Worm (Caenorhabditis elegans) whole organism, young adult: Measurements from ENCODE around the gene C46G7.1.
A peak's percentile ranks its signal among the peaks of the same experiment; 100 is the strongest.

Experiments
- B0035.1 ChIP-seq: sonication (generic microtip); optimal IDR thresholded peaks from 2 replicates; lab custom pipeline; 2016; ENCODE audit warnings: missing genetic modification characterization, mild to moderate bottlenecking, missing compliant biosample characterization, missing genotype, missing genetic modification reagents
- B0336.3 ChIP-seq: fragments of 200-800 bp; sonication (Bioruptor generic); IDR thresholded peaks from 2 replicates; pipeline ENCODE4 v1.3.6; 2022; ENCODE audit warnings: missing genetic modification characterization, missing compliant biosample characterization
- F37B4.10 ChIP-seq: fragments of 200-800 bp; sonication (Bioruptor generic); IDR thresholded peaks from 2 replicates; pipeline ENCODE4 v1.3.6; 2022; ENCODE audit warnings: missing genetic modification characterization, missing compliant biosample characterization
- K11D2.4 ChIP-seq: fragments of 200-800 bp; sonication (Bioruptor generic); IDR thresholded peaks from 2 replicates; pipeline ENCODE4 v1.3.6; 2022; ENCODE audit warnings: missing genetic modification reagents, missing genetic modification characterization, missing compliant biosample characterization
- Y56A3A.18 ChIP-seq: fragments of 200-800 bp; sonication (Bioruptor generic); IDR thresholded peaks from 2 replicates; pipeline ENCODE4 v1.3.6; 2022; ENCODE audit warnings: missing genetic modification reagents, missing genetic modification characterization, missing compliant biosample characterization
- Y95B8A.8 ChIP-seq: fragments of 200-800 bp; sonication (Bioruptor generic); IDR thresholded peaks from 2 replicates; pipeline ENCODE4 v1.3.6; 2022; ENCODE audit warnings: missing genetic modification reagents, missing genetic modification characterization, missing compliant biosample characterization
- attf-6 ChIP-seq: fragments of 200-800 bp; sonication (Bioruptor generic); IDR thresholded peaks from 2 replicates; pipeline ENCODE4 v1.3.6; 2022; ENCODE audit warnings: missing genetic modification reagents, missing genetic modification characterization, missing compliant biosample characterization
- cebp-1 ChIP-seq, 2 experiments: fragments of 200-800 bp in 1 of 2; sonication (Bioruptor generic) in 1 of 2; sonication (generic microtip) in 1 of 2; IDR thresholded peaks in 1 of 2; optimal IDR thresholded peaks in 1 of 2; 2 replicates each; pipeline versions ENCODE4 v1.3.6 to Lab custom; 2017 to 2022; ENCODE audit warnings: missing compliant biosample characterization in 2 of 2, missing genetic modification characterization in 2 of 2, mild to moderate bottlenecking in 1 of 2, missing genetic modification reagents in 1 of 2, moderate library complexity in 1 of 2
- ceh-100 ChIP-seq: fragments of 200-800 bp; sonication (Bioruptor generic); IDR thresholded peaks from 2 replicates; pipeline ENCODE4 v1.3.6; 2022; ENCODE audit warnings: missing genetic modification reagents, missing genetic modification characterization, missing compliant biosample characterization
- ceh-27 ChIP-seq: fragments of 200-800 bp; sonication (Bioruptor generic); optimal IDR thresholded peaks from 2 replicates; lab custom pipeline; 2018; ENCODE audit warnings: mild to moderate bottlenecking, missing genetic modification characterization, moderate library complexity, missing compliant biosample characterization
- ceh-91 ChIP-seq: fragments of 200-800 bp; sonication (Bioruptor generic); IDR thresholded peaks from 2 replicates; pipeline ENCODE4 v1.3.6; 2022; ENCODE audit warnings: missing genetic modification reagents, missing genetic modification characterization, missing compliant biosample characterization
- egl-18 ChIP-seq: fragments of 200-800 bp; sonication (Bioruptor generic); IDR thresholded peaks from 2 replicates; pipeline ENCODE4 v1.3.6; 2022; ENCODE audit warnings: missing genetic modification reagents, missing genetic modification characterization, missing compliant biosample characterization
- hmg-1.2 ChIP-seq: fragments of 200-800 bp; sonication (Bioruptor generic); IDR thresholded peaks from 2 replicates; pipeline ENCODE4 v1.3.6; 2022; ENCODE audit warnings: missing genetic modification reagents, missing genetic modification characterization, missing compliant biosample characterization
- hsf-1 ChIP-seq: fragments of 200-800 bp; sonication (Bioruptor generic); IDR thresholded peaks from 2 replicates; pipeline ENCODE4 v1.3.6; 2022; ENCODE audit warnings: missing genetic modification reagents, missing genetic modification characterization, missing compliant biosample characterization
- lag-1 ChIP-seq: fragments of 200-800 bp; sonication (Bioruptor generic); IDR thresholded peaks from 2 replicates; pipeline ENCODE4 v1.3.6; 2022; ENCODE audit warnings: missing genetic modification reagents, missing genetic modification characterization, missing compliant biosample characterization
- let-607 ChIP-seq, 2 experiments: fragments of 200-800 bp in 1 of 2; sonication (Bioruptor generic) in 1 of 2; sonication (generic microtip) in 1 of 2; optimal IDR thresholded peaks; 2 replicates each; lab custom pipeline; 2016 to 2018; ENCODE audit warnings: mild to moderate bottlenecking in 2 of 2, missing compliant biosample characterization in 2 of 2, missing genetic modification characterization in 2 of 2, moderate library complexity in 2 of 2, missing genotype in 1 of 2
- lin-35 ChIP-seq, 3 experiments: fragments of 150-350 bp in 2 of 3; sonication (generic microtip) in 1 of 3; optimal IDR thresholded peaks; 2 replicates each; lab custom pipeline; 2014 to 2018; ENCODE audit warnings: missing biosample characterization in 3 of 3, missing genetic modification characterization in 3 of 3, missing genetic modification reagents in 3 of 3
- lin-40 ChIP-seq: sonication (generic microtip); optimal IDR thresholded peaks from 2 replicates; lab custom pipeline; 2016; ENCODE audit warnings: missing genetic modification characterization, mild to moderate bottlenecking, missing compliant biosample characterization, missing genotype, missing genetic modification reagents
- lir-1 ChIP-seq: fragments of 200-800 bp; sonication (Bioruptor generic); conservative IDR thresholded peaks from 2 replicates; pipeline ENCODE4 v1.3.6; 2022; ENCODE audit warnings: missing genetic modification reagents, missing genetic modification characterization, missing compliant biosample characterization
- madf-10 ChIP-seq: sonication (generic microtip); optimal IDR thresholded peaks from 2 replicates; lab custom pipeline; 2016; ENCODE audit warnings: mild to moderate bottlenecking, missing genetic modification characterization, missing compliant biosample characterization
- nfya-1 ChIP-seq: sonication (generic microtip); optimal IDR thresholded peaks from 2 replicates; lab custom pipeline; 2017; ENCODE audit warnings: antibody characterized with exemption, missing compliant biosample characterization, missing genetic modification characterization, borderline replicate concordance; ENCODE audit not compliant: insufficient read depth
- nfyb-1 ChIP-seq: fragments of 200-800 bp; sonication (Bioruptor generic); IDR thresholded peaks from 2 replicates; pipeline ENCODE4 v1.3.6; 2022; ENCODE audit warnings: missing genetic modification reagents, missing genetic modification characterization, missing compliant biosample characterization
- nhr-80 ChIP-seq: sonication (generic microtip); optimal IDR thresholded peaks from 2 replicates; lab custom pipeline; 2016; ENCODE audit warnings: missing genetic modification characterization, missing compliant biosample characterization
- nhr-90 ChIP-seq: sonication (generic microtip); optimal IDR thresholded peaks from 2 replicates; lab custom pipeline; 2016; ENCODE audit warnings: missing genotype, mild to moderate bottlenecking, missing genetic modification characterization, missing compliant biosample characterization
- rpc-1 ChIP-seq, 2 experiments: fragments of 150-350 bp in 1 of 2; sonication (generic microtip) in 1 of 2; optimal IDR thresholded peaks; 2 replicates each; lab custom pipeline; 2014 to 2018; ENCODE audit warnings: missing biosample characterization in 1 of 2, missing genetic modification characterization in 1 of 2, missing genetic modification reagents in 1 of 2, missing genotype in 1 of 2
- somi-1 ChIP-seq: fragments of 200-800 bp; sonication (Bioruptor generic); optimal IDR thresholded peaks from 2 replicates; lab custom pipeline; 2018; ENCODE audit warnings: mild to moderate bottlenecking, missing genetic modification characterization, missing compliant biosample characterization
- tbp1 ChIP-seq: fragments of 200-800 bp; sonication (Bioruptor generic); optimal IDR thresholded peaks from 2 replicates; lab custom pipeline; 2018; ENCODE audit warnings: mild to moderate bottlenecking, missing genetic modification characterization, missing compliant biosample characterization
- tbx-9 ChIP-seq: sonication (generic microtip); optimal IDR thresholded peaks from 2 replicates; lab custom pipeline; 2016; ENCODE audit warnings: borderline replicate concordance, missing genetic modification characterization, inconsistent platforms, missing compliant biosample characterization
- ztf-26 ChIP-seq: sonication (generic microtip); optimal IDR thresholded peaks from 2 replicates; lab custom pipeline; 2017; ENCODE audit warnings: missing genetic modification characterization, missing compliant biosample characterization

Gene C46G7.1

DNA sequence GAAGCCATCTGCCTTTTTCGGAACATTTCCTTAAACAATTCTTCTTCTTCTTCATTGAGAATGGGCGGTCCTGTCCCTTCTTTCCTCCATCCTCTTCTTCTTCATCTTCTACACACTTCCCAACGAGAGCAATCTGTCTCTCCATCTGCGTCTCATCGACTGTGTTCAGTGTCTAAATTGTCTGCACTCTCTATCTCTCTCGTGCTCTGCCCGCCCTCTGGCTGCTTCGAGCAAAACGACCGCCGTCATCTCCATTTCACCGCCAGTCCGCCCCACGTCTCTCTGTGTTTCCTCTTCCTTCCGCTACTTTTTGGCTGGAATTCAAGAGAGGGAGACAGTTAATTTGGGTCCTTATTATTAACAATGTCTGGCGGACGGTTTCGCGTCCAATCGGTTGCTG, 35.6 kb downstream of the C46G7.1 start:
- no peak for TF ChIP-seq cebp-1 (GFP tag; IDR thresholded peaks at IDR 0.05; lab: Robert Waterston, UW)
- peak; percentile 18 for TF ChIP-seq cebp-1 (tag; optimal IDR thresholded peaks at IDR 0.05; lab: Kevin White, UChicago)
- peak; percentile 87 for TF ChIP-seq hmg-1.2
- TF ChIP-seq K11D2.4, result no peak
- no peak for TF ChIP-seq ztf-26 (tag; lab: Kevin White, UChicago)
- TF ChIP-seq lin-40 (tag; lab: Kevin White, UChicago), result no peak
- TF ChIP-seq ceh-27 (GFP tag; lab: Kevin White, UChicago), result peak; percentile 19
- no peak for TF ChIP-seq tbx-9 (tag; lab: Kevin White, UChicago)
- no peak for TF ChIP-seq B0336.3
- peak; percentile 28 for TF ChIP-seq nhr-80 (tag; lab: Kevin White, UChicago)
- TF ChIP-seq, all 124 proteins: peak for 4

DNA sequence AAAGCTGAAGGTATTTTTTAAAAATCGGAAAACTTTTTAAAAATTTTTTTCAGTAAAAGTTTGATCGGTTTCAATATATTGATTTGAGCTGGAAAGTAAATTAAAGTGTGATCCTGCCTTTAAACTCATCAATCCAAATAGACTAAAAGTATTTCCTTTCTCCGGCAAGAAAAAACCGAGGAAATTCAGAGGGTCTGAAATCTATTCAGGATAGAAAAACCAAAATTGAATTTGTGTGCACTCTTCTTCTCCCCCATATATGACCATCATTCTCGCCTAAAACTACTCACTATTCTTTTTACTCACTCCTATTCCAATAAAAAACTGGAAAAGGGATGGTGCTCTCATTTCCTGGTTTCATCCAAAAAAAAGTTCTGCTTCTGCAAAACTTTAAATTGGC, 37.0 kb downstream of the C46G7.1 start:
- TF ChIP-seq madf-10, result no peak
- TF ChIP-seq attf-6 (GFP tag; lab: Robert Waterston, UW), result no peak
- TF ChIP-seq nhr-90 (tag; lab: Kevin White, UChicago), result no peak
- no peak for TF ChIP-seq K11D2.4

ce11 chrIV:6059702-6060101, 41.9 kb downstream of the C46G7.1 start:
- TF ChIP-seq nfya-1 (no peak), rpc-1 (optimal IDR thresholded peaks at IDR 0.05; lab: Kevin White, UChicago) (no peak), rpc-1 (tag; optimal IDR thresholded peaks at IDR 0.05; lab: Kevin White, UChicago) (no peak), ceh-100 (GFP tag; lab: Robert Waterston, UW) (no peak), madf-10 (no peak), lir-1 (GFP tag; lab: Robert Waterston, UW) (no peak), ceh-27 (GFP tag; lab: Kevin White, UChicago) (no peak), hsf-1 (GFP tag; lab: Robert Waterston, UW) (no peak), Y56A3A.18 (GFP tag; lab: Robert Waterston, UW) (no peak), Y95B8A.8 (no peak), lin-35 (GFP tag; optimal IDR thresholded peaks at IDR 0.05; lab: Kevin White, UChicago) (no peak), F37B4.10 (no peak), tbp1 (GFP tag; lab: Kevin White, UChicago) (no peak), B0035.1 (tag; lab: Kevin White, UChicago) (no peak), nfyb-1 (GFP tag; lab: Robert Waterston, UW) (no peak)

DNA sequence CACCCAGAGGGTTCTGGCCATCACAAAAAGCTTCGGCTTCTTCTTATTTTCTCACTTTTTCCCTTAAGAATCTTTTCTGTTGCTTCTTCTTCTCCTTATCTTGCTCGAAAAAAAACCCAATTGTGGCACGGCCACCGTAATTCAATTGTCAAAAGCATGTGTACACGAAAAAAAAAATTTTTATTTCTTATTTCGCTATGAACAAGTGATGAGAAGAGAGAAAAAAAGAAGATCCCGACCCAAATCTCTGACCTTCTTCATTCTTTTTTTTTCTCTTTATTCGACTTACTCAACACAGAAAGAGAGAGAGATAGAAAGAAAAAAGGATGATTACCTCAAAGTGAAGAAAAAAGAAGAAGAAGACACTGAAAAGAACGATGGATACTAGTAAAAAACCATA, 43.1 kb downstream of the C46G7.1 start:
- peak; percentile 9 for TF ChIP-seq somi-1 (GFP tag; lab: Kevin White, UChicago)
- no peak for TF ChIP-seq lin-40 (tag; lab: Kevin White, UChicago)

ce11 chrIV:6062078-6062477, 44.3 kb downstream of the C46G7.1 start:
- TF ChIP-seq let-607 (tag; optimal IDR thresholded peaks at IDR 0.05; lab: Kevin White, UChicago) (no peak), ceh-27 (GFP tag; lab: Kevin White, UChicago) (peak; percentile 28), ceh-91 (GFP tag; lab: Robert Waterston, UW) (no peak), egl-18 (GFP tag; lab: Robert Waterston, UW) (no peak)

DNA sequence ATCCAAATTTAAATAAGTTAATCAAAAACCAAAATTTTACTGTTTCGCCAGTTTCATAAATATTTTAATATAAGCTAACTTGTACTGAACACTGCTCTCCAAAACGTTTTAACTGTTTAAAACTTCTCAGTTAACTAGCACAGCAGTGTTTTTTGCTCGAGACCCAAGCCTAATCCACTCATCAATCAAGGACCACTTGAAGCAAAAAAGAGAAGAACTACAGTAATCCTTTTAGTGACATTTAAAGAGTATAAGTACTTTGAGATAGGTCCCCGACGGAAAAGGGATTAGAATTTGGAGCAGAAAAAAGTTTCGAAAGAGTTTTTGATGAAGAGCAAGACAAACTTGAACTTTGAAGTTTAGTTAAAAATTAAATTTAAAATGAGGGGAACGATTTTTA, 46.9 kb downstream of the C46G7.1 start:
- TF ChIP-seq lag-1 (no peak), ceh-27 (GFP tag; lab: Kevin White, UChicago) (peak; percentile 71)
- TF ChIP-seq, all 124 proteins: peak for 1
